Worm (Caenorhabditis elegans) whole organism, L2 larva: ENCODE measurements around the gene nhr-218.

Experiments used
- aly-2 ChIP-seq: fragments of 150-350 bp; optimal IDR thresholded peaks from 2 replicates; lab custom pipeline; 2014; ENCODE audit warnings: missing biosample characterization, missing genetic modification characterization
- ama-1 ChIP-seq: fragments of 150-350 bp; optimal IDR thresholded peaks from 2 replicates; lab custom pipeline; 2018; ENCODE audit warnings: inconsistent platforms
- blmp-1 ChIP-seq: sonication (generic microtip); optimal IDR thresholded peaks from 2 replicates; lab custom pipeline; 2017; ENCODE audit warnings: missing genetic modification characterization, mild to moderate bottlenecking, missing compliant biosample characterization, antibody characterized with exemption, moderate library complexity; ENCODE audit not compliant: insufficient read depth
- ceh-82 ChIP-seq: fragments of 150-350 bp; optimal IDR thresholded peaks from 2 replicates; lab custom pipeline; 2014; ENCODE audit warnings: missing biosample characterization, missing genetic modification characterization
- dmd-4 ChIP-seq: sonication (generic microtip); optimal IDR thresholded peaks from 2 replicates; lab custom pipeline; 2017; ENCODE audit warnings: missing biosample characterization, missing genetic modification characterization
- elt-1 ChIP-seq: fragments of 150-350 bp; optimal IDR thresholded peaks from 2 replicates; lab custom pipeline; 2014; ENCODE audit warnings: missing biosample characterization, missing genetic modification characterization
- nhr-23 ChIP-seq: fragments of 150-350 bp; optimal IDR thresholded peaks from 2 replicates; lab custom pipeline; 2014; ENCODE audit warnings: missing biosample characterization, missing genetic modification reagents, missing genetic modification characterization
- nhr-237 ChIP-seq: fragments of 150-350 bp; optimal IDR thresholded peaks from 2 replicates; lab custom pipeline; 2014; ENCODE audit warnings: missing biosample characterization, missing genetic modification characterization
- nhr-77 ChIP-seq: fragments of 150-350 bp; optimal IDR thresholded peaks from 2 replicates; lab custom pipeline; 2014; ENCODE audit warnings: missing biosample characterization, missing genetic modification characterization
- unc-62 ChIP-seq: fragments of 150-350 bp; optimal IDR thresholded peaks from 2 replicates; lab custom pipeline; 2014; ENCODE audit warnings: missing biosample characterization, missing genetic modification reagents, missing genetic modification characterization
- ztf-4 ChIP-seq: fragments of 150-350 bp; optimal IDR thresholded peaks from 2 replicates; lab custom pipeline; 2014; ENCODE audit warnings: missing biosample characterization, missing genetic modification characterization

ce11 chrV:16218972-16219757 lies 39.1 kb upstream of the nhr-218 start, which contains the start of gene glc-1:
- TF ChIP-seq ama-1 (lab: Kevin White, UChicago) (no peak), dmd-4 (tag; lab: Kevin White, UChicago) (no peak), nhr-237 (no peak), ztf-4 (tag; lab: Kevin White, UChicago) (no peak), blmp-1 (tag; lab: Kevin White, UChicago) (no peak), nhr-77 (tag; lab: Kevin White, UChicago) (no peak), aly-2 (tag; lab: Kevin White, UChicago) (no peak), ceh-82 (tag; lab: Kevin White, UChicago) (no peak), nhr-23 (no peak), unc-62 (GFP tag; lab: Kevin White, UChicago) (no peak), elt-1 (tag; lab: Kevin White, UChicago) (no peak)
